Worm (Caenorhabditis elegans): ENCODE measurements around the gene C33F10.4.

DNA sequence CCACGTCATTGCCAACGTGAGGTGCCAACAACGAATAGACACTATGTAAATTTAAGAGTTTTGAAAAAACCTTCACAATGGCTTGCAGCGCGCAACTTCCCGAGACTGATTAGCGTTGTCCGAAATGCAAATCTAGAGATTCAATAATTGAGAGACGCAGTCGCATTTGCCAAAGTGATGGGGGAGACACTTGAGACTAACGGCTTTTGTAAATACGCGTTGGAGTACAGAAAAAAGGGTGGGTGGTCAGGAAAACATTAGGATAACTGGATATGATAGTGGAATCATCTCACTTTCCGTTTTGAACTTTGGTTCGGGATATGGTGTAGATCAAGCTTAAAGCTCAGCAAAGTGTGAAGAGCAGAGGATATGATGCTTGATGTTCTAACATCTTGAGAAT lies 15.8 kb upstream of the C33F10.4 start:
- TF ChIP-seq lsy-2 (tag; optimal IDR thresholded peaks at IDR 0.05), result no peak
- TF ChIP-seq snpc-4 (tag; optimal IDR thresholded peaks at IDR 0.05), result no peak
- TF ChIP-seq nhr-12 (tag; optimal IDR thresholded peaks at IDR 0.05), result no peak
- TF ChIP-seq ham-2 (GFP tag; optimal IDR thresholded peaks at IDR 0.05), result no peak
- peak; percentile 84 for TF ChIP-seq pha-4 (tag; optimal IDR thresholded peaks at IDR 0.05)
- no peak for TF ChIP-seq nhr-28 (tag; optimal IDR thresholded peaks at IDR 0.05)
